Worm (Caenorhabditis elegans) whole organism, L2 larva: ENCODE results near the gene Y42G9A.2.

Experiments
- C34F6.9 ChIP-seq: fragments of 150-350 bp; optimal IDR thresholded peaks from 2 replicates; lab custom pipeline; 2014; ENCODE audit warnings: missing biosample characterization, missing genetic modification characterization
- F13H6.1 ChIP-seq: sonication (generic microtip); optimal IDR thresholded peaks from 2 replicates; lab custom pipeline; 2016; ENCODE audit warnings: missing genetic modification characterization, missing compliant biosample characterization
- Y55F3AM.14 ChIP-seq: fragments of 200-800 bp; sonication (Bioruptor generic); optimal IDR thresholded peaks from 2 replicates; lab custom pipeline; 2018; ENCODE audit warnings: mild to moderate bottlenecking, missing genetic modification characterization, missing compliant biosample characterization
- ZK546.5 ChIP-seq: sonication (generic microtip); optimal IDR thresholded peaks from 2 replicates; lab custom pipeline; 2017; ENCODE audit warnings: missing biosample characterization, missing genetic modification characterization
- alr-1 ChIP-seq: fragments of 150-350 bp; optimal IDR thresholded peaks from 2 replicates; lab custom pipeline; 2014; ENCODE audit warnings: missing biosample characterization, missing genetic modification characterization
- aly-2 ChIP-seq: fragments of 150-350 bp; optimal IDR thresholded peaks from 2 replicates; lab custom pipeline; 2014; ENCODE audit warnings: missing biosample characterization, missing genetic modification characterization
- ama-1 ChIP-seq: fragments of 150-350 bp; optimal IDR thresholded peaks from 2 replicates; lab custom pipeline; 2018; ENCODE audit warnings: inconsistent platforms
- blmp-1 ChIP-seq: sonication (generic microtip); optimal IDR thresholded peaks from 2 replicates; lab custom pipeline; 2017; ENCODE audit warnings: missing genetic modification characterization, mild to moderate bottlenecking, missing compliant biosample characterization, antibody characterized with exemption, moderate library complexity; ENCODE audit not compliant: insufficient read depth
- ceh-16 ChIP-seq: fragments of 150-350 bp; optimal IDR thresholded peaks from 2 replicates; lab custom pipeline; 2014; ENCODE audit warnings: missing biosample characterization, missing genetic modification characterization
- crh-2 ChIP-seq: sonication (generic microtip); optimal IDR thresholded peaks from 2 replicates; lab custom pipeline; 2017; ENCODE audit warnings: missing biosample characterization, missing genetic modification characterization
- egl-27 ChIP-seq: sonication (generic microtip); optimal IDR thresholded peaks from 3 replicates; lab custom pipeline; 2017; ENCODE audit warnings: missing biosample characterization, missing genetic modification reagents, missing genetic modification characterization
- elt-1 ChIP-seq: fragments of 150-350 bp; optimal IDR thresholded peaks from 2 replicates; lab custom pipeline; 2014; ENCODE audit warnings: missing biosample characterization, missing genetic modification characterization
- elt-3 ChIP-seq: sonication (generic microtip); optimal IDR thresholded peaks from 2 replicates; lab custom pipeline; 2017; ENCODE audit warnings: missing biosample characterization, missing genetic modification characterization
- fos-1 ChIP-seq: fragments of 150-350 bp; optimal IDR thresholded peaks from 2 replicates; lab custom pipeline; 2014; ENCODE audit warnings: missing biosample characterization, missing genetic modification characterization
- gmeb-1 ChIP-seq: fragments of 150-350 bp; optimal IDR thresholded peaks from 2 replicates; lab custom pipeline; 2014; ENCODE audit warnings: missing biosample characterization, missing genetic modification characterization
- lin-11 ChIP-seq: fragments of 150-350 bp; sonication (generic microtip); optimal IDR thresholded peaks from 2 replicates; lab custom pipeline; 2014; ENCODE audit warnings: missing biosample characterization, missing genetic modification characterization, inconsistent platforms, mixed read lengths
- lin-13 ChIP-seq: fragments of 150-350 bp; optimal IDR thresholded peaks from 2 replicates; lab custom pipeline; 2014; ENCODE audit warnings: missing biosample characterization, missing genetic modification reagents, missing genetic modification characterization
- lin-39 ChIP-seq: fragments of 150-350 bp; optimal IDR thresholded peaks from 2 replicates; lab custom pipeline; 2014; ENCODE audit warnings: missing biosample characterization, missing genetic modification reagents, missing genetic modification characterization
- lsy-2 ChIP-seq, 2 experiments: fragments of 150-350 bp in 1 of 2; sonication (generic microtip) in 1 of 2; optimal IDR thresholded peaks; 2 replicates each; lab custom pipeline; 2014 to 2017; ENCODE audit warnings: missing biosample characterization in 2 of 2, missing genetic modification characterization in 2 of 2
- mdl-1 ChIP-seq, 2 experiments: fragments of 150-350 bp in 1 of 2; sonication (generic microtip) in 1 of 2; optimal IDR thresholded peaks; 2 replicates each; lab custom pipeline; 2017; ENCODE audit warnings: missing biosample characterization in 2 of 2, missing genetic modification characterization in 2 of 2
- nhr-10 ChIP-seq: sonication (generic microtip); optimal IDR thresholded peaks from 2 replicates; lab custom pipeline; 2017; ENCODE audit warnings: missing biosample characterization, missing genetic modification characterization
- nhr-129 ChIP-seq: fragments of 150-350 bp; optimal IDR thresholded peaks from 2 replicates; lab custom pipeline; 2014; ENCODE audit warnings: missing biosample characterization, missing genetic modification characterization
- nhr-21 ChIP-seq: fragments of 150-350 bp; optimal IDR thresholded peaks from 2 replicates; lab custom pipeline; 2014; ENCODE audit warnings: missing biosample characterization, missing genetic modification characterization
- nhr-237 ChIP-seq: fragments of 150-350 bp; optimal IDR thresholded peaks from 2 replicates; lab custom pipeline; 2014; ENCODE audit warnings: missing biosample characterization, missing genetic modification characterization
- nhr-25 ChIP-seq: fragments of 150-350 bp; sonication (generic microtip); optimal IDR thresholded peaks from 3 replicates; lab custom pipeline; 2014; ENCODE audit warnings: missing biosample characterization, missing genetic modification characterization
- peb-1 ChIP-seq: fragments of 150-350 bp; optimal IDR thresholded peaks from 2 replicates; lab custom pipeline; 2014; ENCODE audit warnings: missing biosample characterization, missing genetic modification characterization
- skn-1 ChIP-seq: sonication (generic microtip); optimal IDR thresholded peaks from 2 replicates; lab custom pipeline; 2017; ENCODE audit warnings: missing biosample characterization, missing genetic modification characterization
- sma-3 ChIP-seq: sonication (generic microtip); optimal IDR thresholded peaks from 2 replicates; lab custom pipeline; 2016; ENCODE audit warnings: missing genetic modification reagents, missing genetic modification characterization, missing compliant biosample characterization
- sma-9 ChIP-seq, 2 experiments: fragments of 150-350 bp in 1 of 2; sonication (generic microtip) in 1 of 2; optimal IDR thresholded peaks; 2 replicates each; lab custom pipeline; 2014 to 2016; ENCODE audit warnings: missing genetic modification characterization in 2 of 2, mild to moderate bottlenecking in 1 of 2, missing biosample characterization in 1 of 2, missing compliant biosample characterization in 1 of 2, missing genetic modification reagents in 1 of 2, moderate library complexity in 1 of 2
- unc-39 ChIP-seq: fragments of 150-350 bp; optimal IDR thresholded peaks from 2 replicates; lab custom pipeline; 2014; ENCODE audit warnings: missing biosample characterization, missing genetic modification characterization
- zag-1 ChIP-seq: fragments of 150-350 bp; optimal IDR thresholded peaks from 2 replicates; lab custom pipeline; 2014; ENCODE audit warnings: missing biosample characterization, missing genetic modification characterization
- ztf-1 ChIP-seq: fragments of 200-800 bp; sonication (Bioruptor generic); conservative IDR thresholded peaks from 2 replicates; pipeline ENCODE4 v1.3.6; 2022; ENCODE audit warnings: missing genetic modification characterization, missing compliant biosample characterization

Y42G9A.2 gene

DNA sequence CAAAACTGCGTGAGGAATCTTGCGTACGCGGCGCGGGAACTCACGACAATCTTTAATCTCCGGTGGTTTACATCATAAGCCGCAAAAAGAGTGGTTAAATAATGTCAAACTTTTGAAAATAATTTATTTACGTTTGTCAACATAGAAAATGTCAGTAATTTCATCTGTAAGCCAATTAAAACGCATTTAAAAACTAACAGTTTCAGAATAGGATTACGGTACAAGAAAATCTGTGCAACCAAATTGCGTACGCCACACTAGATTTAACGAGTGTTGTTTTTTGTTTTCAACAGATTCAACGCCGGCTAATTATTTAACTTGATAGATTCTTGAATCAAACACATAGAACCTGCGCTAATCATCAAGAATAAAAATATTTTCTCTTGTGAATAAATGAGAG lies 7.2 kb upstream of the Y42G9A.2 start:
- TF ChIP-seq ZK546.5 (tag; lab: Kevin White, UChicago) (no peak), alr-1 (tag; lab: Kevin White, UChicago) (no peak), peb-1 (tag; lab: Kevin White, UChicago) (no peak), lin-13 (GFP tag; lab: Kevin White, UChicago) (no peak), nhr-10 (tag; lab: Kevin White, UChicago) (no peak), unc-39 (no peak), F13H6.1 (tag; lab: Kevin White, UChicago) (no peak), lsy-2 (tag; optimal IDR thresholded peaks at IDR 0.05; lab: Kevin White, UChicago) (no peak), nhr-237 (tag; lab: Kevin White, UChicago) (no peak), sma-3 (no peak), crh-2 (tag; lab: Kevin White, UChicago) (no peak), mdl-1 (tag; optimal IDR thresholded peaks at IDR 0.05; lab: Kevin White, UChicago) (no peak), lin-11 (tag; lab: Kevin White, UChicago) (no peak), lin-39 (tag; lab: Kevin White, UChicago) (no peak), elt-3 (tag; lab: Kevin White, UChicago) (no peak)

DNA sequence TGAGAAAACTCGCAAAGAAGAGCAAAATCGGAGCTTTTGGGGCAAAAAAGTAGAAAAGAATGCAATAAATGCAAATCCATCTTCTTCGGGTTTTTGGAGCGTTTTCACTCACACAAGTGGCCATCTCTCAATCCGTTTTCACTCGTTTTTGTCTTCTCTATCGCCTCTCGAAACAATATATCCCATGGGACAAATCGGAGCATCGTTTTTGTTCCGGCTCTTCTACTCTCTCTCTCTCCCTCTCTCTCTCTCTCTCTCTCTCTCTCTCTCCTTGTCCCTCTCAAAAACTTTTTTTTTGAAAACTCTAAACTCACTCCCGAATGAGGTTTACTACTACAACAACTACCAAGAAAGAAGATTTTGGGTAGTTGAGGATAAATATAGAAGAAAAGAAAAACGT lies 6.5 kb upstream of the Y42G9A.2 start:
- TF ChIP-seq lsy-2 (tag; optimal IDR thresholded peaks at IDR 0.05; lab: Kevin White, UChicago) (peak in 1 of 2 experiments; percentile 46), C34F6.9 (tag; lab: Kevin White, UChicago) (peak; percentile 54), nhr-129 (peak; percentile 20), skn-1 (no peak), crh-2 (tag; lab: Kevin White, UChicago) (peak; percentile 34), aly-2 (tag; lab: Kevin White, UChicago) (no peak), zag-1 (no peak), alr-1 (tag; lab: Kevin White, UChicago) (no peak)

DNA sequence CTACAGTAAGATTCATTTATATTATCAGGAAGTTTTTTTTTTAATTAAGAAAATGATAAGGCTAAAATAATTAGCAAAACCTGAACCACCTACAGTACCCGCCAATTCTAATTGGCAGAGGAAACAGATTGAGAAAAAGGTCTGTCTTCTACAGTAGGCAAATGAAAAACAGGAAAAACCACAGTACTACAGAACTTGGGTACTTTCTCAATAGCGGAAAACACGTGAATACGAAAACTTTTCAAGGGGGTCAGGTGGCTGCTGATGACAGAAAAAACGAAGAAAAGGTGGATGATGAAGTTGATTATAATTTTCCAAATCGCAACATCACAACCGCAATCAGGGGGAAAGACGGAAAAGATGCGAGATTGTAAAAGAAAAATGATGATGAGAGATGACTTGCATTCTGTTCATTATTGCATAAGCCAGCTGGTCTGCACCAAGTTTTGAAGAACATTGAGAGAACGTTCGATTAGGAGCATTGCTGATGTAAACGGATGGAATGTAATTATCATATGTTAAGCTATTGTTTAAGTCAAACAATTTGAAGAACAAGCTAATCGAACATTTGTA lies 3.5 kb upstream of the Y42G9A.2 start:
- TF ChIP-seq blmp-1 (peak; percentile 13), F13H6.1 (tag; lab: Kevin White, UChicago) (no peak), sma-3 (peak; percentile 0), gmeb-1 (peak; percentile 10), nhr-21 (tag; lab: Kevin White, UChicago) (peak; percentile 35), sma-9 (GFP tag; optimal IDR thresholded peaks at IDR 0.05; lab: Kevin White, UChicago) (peak; percentile 24), sma-9 (tag; optimal IDR thresholded peaks at IDR 0.05; lab: Kevin White, UChicago) (no peak), nhr-25 (tag; lab: Kevin White, UChicago) (no peak), lsy-2 (tag; optimal IDR thresholded peaks at IDR 0.05; lab: Kevin White, UChicago) (peak in 1 of 2 experiments; percentile 33), egl-27 (tag; lab: Kevin White, UChicago) (no peak), elt-1 (tag; lab: Kevin White, UChicago) (no peak), Y55F3AM.14 (GFP tag; lab: Kevin White, UChicago) (no peak), mdl-1 (tag; optimal IDR thresholded peaks at IDR 0.05; lab: Kevin White, UChicago) (peak in 1 of 2 experiments; percentile 59), ztf-1 (GFP tag; lab: Robert Waterston, UW) (no peak), lin-13 (GFP tag; lab: Kevin White, UChicago) (no peak), nhr-237 (tag; lab: Kevin White, UChicago) (no peak), nhr-129 (peak; percentile 97)

DNA sequence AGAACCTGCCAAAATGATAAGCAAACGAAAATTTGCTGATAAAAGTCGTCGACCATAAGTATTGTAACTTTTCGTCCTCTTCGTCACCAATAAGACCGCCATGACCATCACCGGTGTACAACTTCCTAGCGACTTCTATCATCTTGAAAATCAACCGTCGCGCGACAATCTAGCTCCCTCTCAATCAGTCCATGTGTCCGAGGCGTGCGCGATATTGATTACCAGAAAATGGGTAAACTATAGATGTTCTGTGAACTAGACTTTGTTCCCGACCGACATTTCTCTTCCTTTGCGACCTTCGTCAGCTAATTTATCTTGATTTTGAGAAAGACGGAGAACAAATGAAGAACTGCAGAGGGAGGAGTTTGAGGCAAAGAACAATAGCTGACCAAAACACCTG lies 2.7 kb upstream of the Y42G9A.2 start:
- TF ChIP-seq nhr-129 (peak; percentile 40), fos-1 (tag; lab: Kevin White, UChicago) (peak; percentile 26), sma-9 (GFP tag; optimal IDR thresholded peaks at IDR 0.05; lab: Kevin White, UChicago) (peak; percentile 87), sma-9 (tag; optimal IDR thresholded peaks at IDR 0.05; lab: Kevin White, UChicago) (no peak), nhr-21 (tag; lab: Kevin White, UChicago) (peak; percentile 88), ceh-16 (tag; lab: Kevin White, UChicago) (no peak), mdl-1 (tag; optimal IDR thresholded peaks at IDR 0.05; lab: Kevin White, UChicago) (peak in 1 of 2 experiments; percentile 14), elt-1 (tag; lab: Kevin White, UChicago) (no peak), sma-3 (peak; percentile 62), nhr-25 (tag; lab: Kevin White, UChicago) (peak; percentile 75), nhr-237 (tag; lab: Kevin White, UChicago) (no peak), blmp-1 (peak; percentile 22)

DNA sequence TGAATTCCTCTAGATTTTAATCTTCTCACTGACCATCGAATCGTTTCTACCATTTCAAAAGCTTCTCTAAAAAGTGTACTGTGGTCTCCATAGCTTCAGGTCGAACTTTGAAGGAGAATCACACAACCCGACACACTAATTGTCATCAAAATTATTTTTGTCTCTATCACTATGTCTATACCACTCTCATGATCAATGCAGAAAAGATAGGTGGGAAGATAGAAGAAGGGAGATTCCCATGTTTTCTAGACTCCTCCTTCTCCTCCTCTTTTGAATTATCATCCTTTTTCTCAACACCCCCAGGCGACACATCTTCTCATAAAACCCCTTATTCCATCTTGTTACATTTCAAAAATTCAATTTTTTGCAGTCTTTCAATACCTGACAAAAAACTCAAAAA lies 2.1 kb upstream of the Y42G9A.2 start, which contains the start of gene Y42G9A.3:
TSS of gene Y42G9A.3 (plus strand) at position 363 of the 400 bp plus-strand sequence.
- TF ChIP-seq ZK546.5 (tag; lab: Kevin White, UChicago): no peak
- TF ChIP-seq skn-1: peak; percentile 78
- no peak for TF ChIP-seq sma-3
- TF ChIP-seq sma-9 (GFP tag; optimal IDR thresholded peaks at IDR 0.05; lab: Kevin White, UChicago): peak; percentile 5
- no peak for TF ChIP-seq sma-9 (tag; optimal IDR thresholded peaks at IDR 0.05; lab: Kevin White, UChicago)
- TF ChIP-seq elt-3 (tag; lab: Kevin White, UChicago): no peak
- TF ChIP-seq ceh-16 (tag; lab: Kevin White, UChicago): no peak
- no peak for TF ChIP-seq ama-1 (lab: Kevin White, UChicago)
- no peak for TF ChIP-seq nhr-129
- peak; percentile 35 for TF ChIP-seq fos-1 (tag; lab: Kevin White, UChicago)
- TF ChIP-seq lin-11 (tag; lab: Kevin White, UChicago): no peak
